Worm (Caenorhabditis elegans) whole organism, mixed stage, embryonic: ENCODE results near the gene K04G11.3.

Experiments used
- M03D4.4 ChIP-seq: sonication (generic microtip); optimal IDR thresholded peaks from 2 replicates; lab custom pipeline; 2017; ENCODE audit warnings: mild to moderate bottlenecking, missing genetic modification characterization, missing compliant biosample characterization
- bed-3 ChIP-seq: fragments of 200-800 bp; sonication (Bioruptor generic); optimal IDR thresholded peaks from 3 replicates; lab custom pipeline; 2018; ENCODE audit warnings: mild to moderate bottlenecking, missing genetic modification characterization, moderate library complexity, missing compliant biosample characterization
- blmp-1 ChIP-seq: fragments of 150-350 bp; optimal IDR thresholded peaks from 2 replicates; lab custom pipeline; 2014; ENCODE audit warnings: missing biosample characterization, missing genetic modification characterization
- ceh-39 ChIP-seq: fragments of 150-350 bp; optimal IDR thresholded peaks from 2 replicates; lab custom pipeline; 2014; ENCODE audit warnings: missing biosample characterization, missing genetic modification characterization
- ceh-43 ChIP-seq: fragments of 200-800 bp; sonication (Bioruptor generic); optimal IDR thresholded peaks from 2 replicates; lab custom pipeline; 2018; ENCODE audit warnings: mild to moderate bottlenecking, missing genetic modification characterization, moderate library complexity, missing compliant biosample characterization
- ceh-83 ChIP-seq: fragments of 200-800 bp; sonication (Bioruptor generic); optimal IDR thresholded peaks from 2 replicates; lab custom pipeline; 2018; ENCODE audit warnings: mild to moderate bottlenecking, missing genetic modification characterization, missing compliant biosample characterization
- ces-1 ChIP-seq: fragments of 150-350 bp; optimal IDR thresholded peaks from 2 replicates; lab custom pipeline; 2014; ENCODE audit warnings: missing biosample characterization, missing genetic modification reagents, missing genetic modification characterization
- cnd-1 ChIP-seq: fragments of 200-800 bp; sonication (Bioruptor generic); optimal IDR thresholded peaks from 2 replicates; lab custom pipeline; 2018; ENCODE audit warnings: mild to moderate bottlenecking, missing genetic modification characterization, missing compliant biosample characterization
- drap-1 ChIP-seq: fragments of 200-800 bp; sonication (Bioruptor generic); optimal IDR thresholded peaks from 3 replicates; lab custom pipeline; 2018; ENCODE audit warnings: mild to moderate bottlenecking, missing genetic modification characterization, missing compliant biosample characterization
- elt-1 ChIP-seq: sonication (generic microtip); optimal IDR thresholded peaks from 2 replicates; lab custom pipeline; 2017; ENCODE audit warnings: missing genetic modification characterization, mild to moderate bottlenecking, missing compliant biosample characterization, antibody characterized with exemption, moderate library complexity, borderline replicate concordance; ENCODE audit not compliant: insufficient read depth
- elt-3 ChIP-seq: fragments of 150-350 bp; optimal IDR thresholded peaks from 2 replicates; lab custom pipeline; 2014; ENCODE audit warnings: missing biosample characterization, missing genetic modification characterization
- flh-1 ChIP-seq: fragments of 200-800 bp; sonication (Bioruptor generic); optimal IDR thresholded peaks from 2 replicates; lab custom pipeline; 2018; ENCODE audit warnings: mild to moderate bottlenecking, missing genetic modification characterization, moderate library complexity, missing compliant biosample characterization
- ham-2 ChIP-seq: fragments of 200-800 bp; sonication (Bioruptor generic); optimal IDR thresholded peaks from 2 replicates; lab custom pipeline; 2018; ENCODE audit warnings: mild to moderate bottlenecking, missing genetic modification characterization, missing compliant biosample characterization
- hlh-1 ChIP-seq: fragments of 150-350 bp; optimal IDR thresholded peaks from 2 replicates; lab custom pipeline; 2014; ENCODE audit warnings: missing biosample characterization, missing genetic modification reagents, missing genetic modification characterization
- lin-13 ChIP-seq: fragments of 150-350 bp; optimal IDR thresholded peaks from 2 replicates; lab custom pipeline; 2014; ENCODE audit warnings: missing biosample characterization, missing genetic modification characterization
- lin-32 ChIP-seq: fragments of 200-800 bp; sonication (Bioruptor generic); optimal IDR thresholded peaks from 2 replicates; lab custom pipeline; 2018; ENCODE audit warnings: mild to moderate bottlenecking, missing genetic modification characterization, missing compliant biosample characterization
- lsy-2 ChIP-seq: fragments of 150-350 bp; optimal IDR thresholded peaks from 2 replicates; lab custom pipeline; 2014; ENCODE audit warnings: missing biosample characterization, missing genetic modification characterization
- mab-5 ChIP-seq: fragments of 150-350 bp; optimal IDR thresholded peaks from 2 replicates; lab custom pipeline; 2014; ENCODE audit warnings: missing biosample characterization, missing genetic modification characterization
- mep-1 ChIP-seq: fragments of 150-350 bp; optimal IDR thresholded peaks from 2 replicates; lab custom pipeline; 2017; ENCODE audit warnings: missing biosample characterization, missing genetic modification reagents, missing genetic modification characterization, inconsistent platforms
- mls-2 ChIP-seq: sonication (generic microtip); optimal IDR thresholded peaks from 2 replicates; lab custom pipeline; 2016; ENCODE audit warnings: mild to moderate bottlenecking, missing genetic modification characterization, moderate library complexity, missing compliant biosample characterization
- nhr-12 ChIP-seq: fragments of 150-350 bp; optimal IDR thresholded peaks from 2 replicates; lab custom pipeline; 2014; ENCODE audit warnings: missing biosample characterization, missing genetic modification characterization
- nhr-2 ChIP-seq: fragments of 150-350 bp; optimal IDR thresholded peaks from 2 replicates; lab custom pipeline; 2014; ENCODE audit warnings: missing biosample characterization, missing genetic modification characterization
- nhr-237 ChIP-seq: fragments of 150-350 bp; optimal IDR thresholded peaks from 2 replicates; lab custom pipeline; 2014; ENCODE audit warnings: missing biosample characterization, missing genetic modification characterization
- nhr-28 ChIP-seq: fragments of 150-350 bp; optimal IDR thresholded peaks from 2 replicates; lab custom pipeline; 2014; ENCODE audit warnings: missing biosample characterization, missing genetic modification characterization
- nhr-76 ChIP-seq: sonication (generic microtip); optimal IDR thresholded peaks from 2 replicates; lab custom pipeline; 2017; ENCODE audit warnings: missing biosample characterization, missing genetic modification characterization
- pha-4 ChIP-seq: fragments of 150-350 bp; optimal IDR thresholded peaks from 2 replicates; lab custom pipeline; 2018; ENCODE audit warnings: missing biosample characterization, missing genetic modification reagents, missing genetic modification characterization
- sem-2 ChIP-seq: fragments of 200-800 bp; sonication (Bioruptor generic); optimal IDR thresholded peaks from 2 replicates; lab custom pipeline; 2018; ENCODE audit warnings: mild to moderate bottlenecking, missing genetic modification characterization, missing compliant biosample characterization
- snpc-4 ChIP-seq: fragments of 150-350 bp; optimal IDR thresholded peaks from 2 replicates; lab custom pipeline; 2014; ENCODE audit warnings: missing biosample characterization, missing genetic modification characterization
- sptf-1 ChIP-seq: sonication (generic microtip); optimal IDR thresholded peaks from 2 replicates; lab custom pipeline; 2017; ENCODE audit warnings: mild to moderate bottlenecking, missing genetic modification characterization, moderate library complexity, missing compliant biosample characterization
- tbx-8 ChIP-seq: fragments of 200-800 bp; sonication (Bioruptor generic); optimal IDR thresholded peaks from 2 replicates; lab custom pipeline; 2018; ENCODE audit warnings: mild to moderate bottlenecking, missing genetic modification characterization, moderate library complexity, missing compliant biosample characterization
- unc-120 ChIP-seq: sonication (generic microtip); optimal IDR thresholded peaks from 2 replicates; lab custom pipeline; 2017; ENCODE audit warnings: missing genetic modification characterization, missing compliant biosample characterization; ENCODE audit not compliant: poor library complexity, severe bottlenecking
- unc-39 ChIP-seq: fragments of 150-350 bp; optimal IDR thresholded peaks from 2 replicates; lab custom pipeline; 2014; ENCODE audit warnings: missing biosample characterization, missing genetic modification characterization
- unc-62 ChIP-seq: fragments of 150-350 bp; optimal IDR thresholded peaks from 2 replicates; lab custom pipeline; 2014; ENCODE audit warnings: missing biosample characterization, missing genetic modification reagents, missing genetic modification characterization
- zip-8 ChIP-seq: fragments of 150-350 bp; optimal IDR thresholded peaks from 2 replicates; lab custom pipeline; 2014; ENCODE audit warnings: missing biosample characterization, missing genetic modification characterization
- ztf-11 ChIP-seq: fragments of 150-350 bp; optimal IDR thresholded peaks from 2 replicates; lab custom pipeline; 2014; ENCODE audit warnings: missing biosample characterization, missing genetic modification characterization

K04G11.3 gene

ce11 chrX:14303078-14303477, 44.4 kb downstream of the K04G11.3 start, which contains the start of gene C11H1.5:
C11H1.5 (minus strand) TSS chrX:14303178.
- no peak for TF ChIP-seq cnd-1 (tag; lab: Kevin White, UChicago)
- no peak for TF ChIP-seq elt-1
- TF ChIP-seq lin-32 (GFP tag; lab: Kevin White, UChicago) = no peak
- no peak for TF ChIP-seq nhr-28
- TF ChIP-seq blmp-1 (tag; lab: Kevin White, UChicago) = no peak
- no peak for TF ChIP-seq sptf-1 (tag; lab: Kevin White, UChicago)
- TF ChIP-seq nhr-76 (tag; lab: Kevin White, UChicago) = no peak
- TF ChIP-seq pha-4 (tag; lab: Kevin White, UChicago) = no peak
- no peak for TF ChIP-seq M03D4.4 (tag; lab: Kevin White, UChicago)
- TF ChIP-seq mls-2 (tag; lab: Kevin White, UChicago) = no peak
- TF ChIP-seq unc-120 (tag; lab: Kevin White, UChicago) = no peak
- no peak for TF ChIP-seq ham-2 (GFP tag; lab: Kevin White, UChicago)
- TF ChIP-seq ces-1 (GFP tag; lab: Kevin White, UChicago) = no peak
- TF ChIP-seq ztf-11 (tag; lab: Kevin White, UChicago) = no peak
- no peak for TF ChIP-seq flh-1 (GFP tag; lab: Kevin White, UChicago)
- TF ChIP-seq bed-3 (GFP tag; lab: Kevin White, UChicago) = no peak
- no peak for TF ChIP-seq tbx-8
- no peak for TF ChIP-seq nhr-237 (tag; lab: Kevin White, UChicago)

- TF ChIP-seq nhr-2 (tag; lab: Kevin White, UChicago) (no peak), mab-5 (tag; lab: Kevin White, UChicago) (no peak), nhr-76 (tag; lab: Kevin White, UChicago) (no peak), snpc-4 (tag; lab: Kevin White, UChicago) (no peak), ceh-43 (GFP tag; lab: Kevin White, UChicago) (peak; percentile 20), ceh-83 (GFP tag; lab: Kevin White, UChicago) (no peak), nhr-28 (no peak), unc-62 (GFP tag; lab: Kevin White, UChicago) (peak; percentile 56), sptf-1 (tag; lab: Kevin White, UChicago) (peak; percentile 22), ztf-11 (tag; lab: Kevin White, UChicago) (no peak), tbx-8 (no peak), lin-32 (GFP tag; lab: Kevin White, UChicago) (no peak), ceh-39 (peak; percentile 99), lin-13 (tag; lab: Kevin White, UChicago) (peak; percentile 45), blmp-1 (tag; lab: Kevin White, UChicago) (no peak), elt-1 (no peak), drap-1 (GFP tag; lab: Kevin White, UChicago) (peak; percentile 67), lsy-2 (tag; lab: Kevin White, UChicago) (peak; percentile 54), pha-4 (tag; lab: Kevin White, UChicago) (peak; percentile 37), unc-39 (tag; lab: Kevin White, UChicago) (no peak), sem-2 (GFP tag; lab: Kevin White, UChicago) (no peak), bed-3 (GFP tag; lab: Kevin White, UChicago) (no peak), mls-2 (tag; lab: Kevin White, UChicago) (peak; percentile 81), nhr-12 (tag; lab: Kevin White, UChicago) (no peak), M03D4.4 (tag; lab: Kevin White, UChicago) (no peak), ham-2 (GFP tag; lab: Kevin White, UChicago) (peak; percentile 6), flh-1 (GFP tag; lab: Kevin White, UChicago) (no peak), ces-1 (GFP tag; lab: Kevin White, UChicago) (peak; percentile 76), cnd-1 (tag; lab: Kevin White, UChicago) (peak; percentile 62), zip-8 (tag; lab: Kevin White, UChicago) (no peak), hlh-1 (tag; lab: Kevin White, UChicago) (peak; percentile 57), elt-3 (tag; lab: Kevin White, UChicago) (no peak), nhr-237 (tag; lab: Kevin White, UChicago) (peak; percentile 22), unc-120 (tag; lab: Kevin White, UChicago) (peak; percentile 70), mep-1 (tag; lab: Kevin White, UChicago) (peak; percentile 38)
- TF ChIP-seq, all 35 proteins: peak for 16
Observed at ce11 chrX:14297209-14297608, 50.3 kb downstream of the K04G11.3 start.

ce11 chrX:14296559-14296958, 50.9 kb downstream of the K04G11.3 start, which contains the start of gene madd-3:
madd-3 (minus strand) TSS chrX:14296659.
- TF ChIP-seq unc-120 (tag; lab: Kevin White, UChicago) = no peak
- TF ChIP-seq unc-39 (tag; lab: Kevin White, UChicago) = no peak
- TF ChIP-seq ceh-39 = no peak
- TF ChIP-seq nhr-237 (tag; lab: Kevin White, UChicago) = no peak
- no peak for TF ChIP-seq nhr-12 (tag; lab: Kevin White, UChicago)
- TF ChIP-seq sptf-1 (tag; lab: Kevin White, UChicago) = no peak
- no peak for TF ChIP-seq ceh-83 (GFP tag; lab: Kevin White, UChicago)
- no peak for TF ChIP-seq nhr-2 (tag; lab: Kevin White, UChicago)
- TF ChIP-seq bed-3 (GFP tag; lab: Kevin White, UChicago) = no peak
- TF ChIP-seq mab-5 (tag; lab: Kevin White, UChicago) = no peak
- no peak for TF ChIP-seq drap-1 (GFP tag; lab: Kevin White, UChicago)
- no peak for TF ChIP-seq elt-3 (tag; lab: Kevin White, UChicago)
- no peak for TF ChIP-seq snpc-4 (tag; lab: Kevin White, UChicago)
